Fruit fly (Drosophila melanogaster): ENCODE data around the gene CG8578.

CG8578 gene

DNA sequence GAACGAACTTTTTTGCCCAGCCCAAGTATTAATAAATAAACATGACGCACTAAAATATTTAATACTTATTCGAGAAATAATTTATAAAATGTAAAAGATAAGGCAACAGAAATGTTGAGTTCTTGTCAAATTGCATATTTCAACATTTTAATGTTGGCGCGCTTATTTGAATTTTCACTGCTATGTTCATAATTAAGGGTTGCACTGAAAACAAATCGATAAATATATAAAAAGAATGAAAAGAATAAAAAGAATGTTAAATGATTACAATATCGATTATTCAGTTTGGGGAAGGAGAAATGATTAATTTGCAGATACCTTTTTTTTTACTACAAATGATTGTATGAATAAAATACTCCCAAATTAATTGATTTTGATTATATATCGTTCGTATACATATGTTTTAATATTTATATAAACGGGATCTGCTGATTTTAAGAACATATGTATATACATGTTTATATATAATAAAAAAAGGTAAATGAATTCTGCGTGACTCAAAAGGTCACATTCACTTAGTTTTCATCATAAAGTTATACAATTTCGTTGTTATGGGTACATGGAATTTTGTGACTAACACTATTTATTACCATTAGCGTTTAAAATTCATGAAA, 22.6 kb downstream of the CG8578 start (continued):
- TF ChIP-seq unc-4 (GFP tag; IDR thresholded peaks at IDR 0.05; ENCODE audit: partially characterized antibody): 0 out of 2 replicates have a peak, but pooled peaks have one; percentile 41
- TF ChIP-seq wek (GFP tag; optimal IDR thresholded peaks at IDR 0.05): no peak
- TF ChIP-seq CG2875 (GFP tag; optimal IDR thresholded peaks at IDR 0.05): no peak
- no peak for TF ChIP-seq CG8478 (optimal IDR thresholded peaks at IDR 0.05)
- TF ChIP-seq D (optimal IDR thresholded peaks at IDR 0.05): no peak
- no peak for TF ChIP-seq D (GFP tag; optimal IDR thresholded peaks at IDR 0.05)
- no peak for TF ChIP-seq lab (GFP tag; optimal IDR thresholded peaks at IDR 0.05)
- no peak for TF ChIP-seq CG2889 (GFP tag; IDR thresholded peaks at IDR 0.05)
- no peak for TF ChIP-seq B-H1 (GFP tag; IDR thresholded peaks at IDR 0.05)
- TF ChIP-seq gcm (GFP tag; optimal IDR thresholded peaks at IDR 0.05): no peak
- no peak for TF ChIP-seq CG10366 (GFP tag; IDR thresholded peaks at IDR 0.05)
- no peak for TF ChIP-seq ind (GFP tag; optimal IDR thresholded peaks at IDR 0.05)
- no peak for TF ChIP-seq CG15269 (tag; optimal IDR thresholded peaks at IDR 0.05)

DNA sequence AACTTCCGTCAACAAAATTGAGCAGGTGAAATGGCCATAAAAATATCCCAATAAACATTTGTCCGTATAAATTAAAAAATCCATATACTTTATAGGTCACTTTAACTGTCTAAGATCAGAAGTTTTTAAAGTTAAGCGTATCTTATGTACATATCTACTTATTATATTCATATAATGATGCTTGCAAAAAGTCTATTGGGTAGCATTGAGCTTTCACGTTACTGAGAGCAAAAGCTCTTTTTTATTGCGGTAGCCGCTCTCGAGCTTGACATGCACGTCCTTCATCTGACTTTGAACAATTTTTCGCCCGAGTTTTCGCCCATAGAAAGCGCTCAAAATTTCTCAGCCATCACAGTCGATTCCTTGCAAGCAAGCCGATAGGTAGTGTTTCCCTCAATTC, 23.6 kb downstream of the CG8578 start, which contains the start of gene Gapdh2:
Gapdh2 (plus strand) TSS at position 283 of the 400 bp plus-strand sequence.
- peak; percentile 97 for TF ChIP-seq Ravus (GFP tag; IDR thresholded peaks at IDR 0.05)
- peak; percentile 65 for TF ChIP-seq Sry-δ (GFP tag; optimal IDR thresholded peaks at IDR 0.05)
- TF ChIP-seq ro (GFP tag; IDR thresholded peaks at IDR 0.05): no peak; the same call in 1 of the 2 replicates
- TF ChIP-seq CG4854 (GFP tag; optimal IDR thresholded peaks at IDR 0.05): peak; percentile 98
- TF ChIP-seq CG5245 (GFP tag; optimal IDR thresholded peaks at IDR 0.05): peak; percentile 98
- peak; percentile 99 for TF ChIP-seq Ada2b (GFP tag; IDR thresholded peaks at IDR 0.05)
- no peak for TF ChIP-seq Hr39 (optimal IDR thresholded peaks at IDR 0.05)
- TF ChIP-seq CG9876 (GFP tag; optimal IDR thresholded peaks at IDR 0.05): peak; percentile 78
- peak; percentile 85 for TF ChIP-seq Usf (GFP tag; optimal IDR thresholded peaks at IDR 0.05)
- TF ChIP-seq Dref (GFP tag; IDR thresholded peaks at IDR 0.05): peak; percentile 44
- TF ChIP-seq slou (GFP tag; optimal IDR thresholded peaks at IDR 0.05): peak; percentile 96
- TF ChIP-seq CG14965 (GFP tag; optimal IDR thresholded peaks at IDR 0.05; ENCODE audit: borderline replicate concordance): peak; percentile 76
- peak; percentile 99 for TF ChIP-seq NfI (GFP tag; optimal IDR thresholded peaks at IDR 0.05)
- TF ChIP-seq da (GFP tag; optimal IDR thresholded peaks at IDR 0.05): peak; percentile 89
- TF ChIP-seq CG9932 (GFP tag; IDR thresholded peaks at IDR 0.05): peak; percentile 99
- peak; percentile 94; the same call in 1 of the 2 replicates for TF ChIP-seq CG8765 (GFP tag; IDR thresholded peaks at IDR 0.05)
- peak; percentile 97 for TF ChIP-seq CHES-1-like (GFP tag; optimal IDR thresholded peaks at IDR 0.05)
- peak; percentile 97 for TF ChIP-seq CG11696 (GFP tag; IDR thresholded peaks at IDR 0.05)
- TF ChIP-seq aop (GFP tag; IDR thresholded peaks at IDR 0.05): peak; percentile 95
- no peak for TF ChIP-seq CG2129 (GFP tag; IDR thresholded peaks at IDR 0.05; ENCODE audit: partially characterized antibody)
- TF ChIP-seq Abd-B (GFP tag; optimal IDR thresholded peaks at IDR 0.05): peak; percentile 99
- no peak; the same call in 2 of the 3 replicates for TF ChIP-seq jigr1 (GFP tag; IDR thresholded peaks at IDR 0.05)
- TF ChIP-seq HLH54F (GFP tag; optimal IDR thresholded peaks at IDR 0.05): peak; percentile 96
- peak; percentile 98 for TF ChIP-seq CG4820 (GFP tag; optimal IDR thresholded peaks at IDR 0.05)
- TF ChIP-seq ttk (GFP tag; IDR thresholded peaks at IDR 0.05): peak; percentile 98
- peak; percentile 100 for TF ChIP-seq sens (GFP tag)
- peak; percentile 35 to 79 for TF ChIP-seq Trl (optimal IDR thresholded peaks at IDR 0.05)
- TF ChIP-seq Trl (GFP tag; optimal IDR thresholded peaks at IDR 0.05): peak; percentile 95
- peak; percentile 98 to 99 for TF ChIP-seq dpn (GFP tag; optimal IDR thresholded peaks at IDR 0.05)
- peak; percentile 98 for TF ChIP-seq Mrtf (GFP tag; IDR thresholded peaks at IDR 0.05)
- TF ChIP-seq CG6791 (GFP tag; IDR thresholded peaks at IDR 0.05; ENCODE audit: partially characterized antibody): no peak
- TF ChIP-seq zfh1 (GFP tag; IDR thresholded peaks at IDR 0.05): peak; percentile 98
- peak; percentile 82 for TF ChIP-seq bigmax (GFP tag; optimal IDR thresholded peaks at IDR 0.05)
- peak; percentile 100 for TF ChIP-seq Sox102F (GFP tag; optimal IDR thresholded peaks at IDR 0.05)
- TF ChIP-seq CG11247 (GFP tag; IDR thresholded peaks at IDR 0.05): peak; percentile 98
- TF ChIP-seq sqz (GFP tag; optimal IDR thresholded peaks at IDR 0.05): peak; percentile 99
- TF ChIP-seq HLHmδ (GFP tag; optimal IDR thresholded peaks at IDR 0.05): no peak
- peak; percentile 96 for TF ChIP-seq Chrac-16 (GFP tag; optimal IDR thresholded peaks at IDR 0.05)
- TF ChIP-seq hbn (GFP tag; IDR thresholded peaks at IDR 0.05; ENCODE audit: partially characterized antibody): no peak

Data from whole organism, embryonic.